Worm (Caenorhabditis elegans): ENCODE data around the gene kcc-1.

ce11 chrIV:7260587-7260986 lies 54.5 kb downstream of the kcc-1 start, which contains the start of gene C06E4.3:
- TF ChIP-seq fkh-10 (GFP tag; optimal IDR thresholded peaks at IDR 0.05), result no peak
- TF ChIP-seq snpc-4 (tag; optimal IDR thresholded peaks at IDR 0.05), result no peak
- TF ChIP-seq ceh-82 (tag; optimal IDR thresholded peaks at IDR 0.05), result no peak
- no peak for TF ChIP-seq nhr-6 (tag; optimal IDR thresholded peaks at IDR 0.05)
- peak; percentile 71 for TF ChIP-seq nhr-102 (tag; optimal IDR thresholded peaks at IDR 0.05)
- TF ChIP-seq daf-12 (tag; optimal IDR thresholded peaks at IDR 0.05), result no peak
- no peak for TF ChIP-seq jun-1 (tag; optimal IDR thresholded peaks at IDR 0.05)
- TF ChIP-seq D1046.2 (GFP tag; IDR thresholded peaks at IDR 0.05), result no peak
- TF ChIP-seq lin-39 (tag; optimal IDR thresholded peaks at IDR 0.05), result no peak
- TF ChIP-seq zfp-3 (GFP tag; conservative IDR thresholded peaks at IDR 0.05), result no peak
- TF ChIP-seq nhr-11 (tag; optimal IDR thresholded peaks at IDR 0.05), result no peak
- TF ChIP-seq ceh-28 (tag; optimal IDR thresholded peaks at IDR 0.05), result no peak
- no peak for TF ChIP-seq unc-39 (tag; optimal IDR thresholded peaks at IDR 0.05)
- no peak for TF ChIP-seq F49E8.2 (tag; optimal IDR thresholded peaks at IDR 0.05; ENCODE audit: borderline replicate concordance)

All from whole organism, L4 larva.